Worm (Caenorhabditis elegans) whole organism, L4/young adult: Measurements from ENCODE around the gene nhr-19.

Experiments
- W03F9.2 ChIP-seq: fragments of 150-350 bp; optimal IDR thresholded peaks from 2 replicates; lab custom pipeline; 2014; ENCODE audit warnings: missing biosample characterization, missing genetic modification characterization
- him-1 ChIP-seq: sonication (generic microtip); optimal IDR thresholded peaks from 2 replicates; lab custom pipeline; 2016; ENCODE audit warnings: missing genotype, missing genetic modification reagents, missing genetic modification characterization, missing compliant biosample characterization

ce11 chrII:9601069-9601468, 4.3 kb downstream of the nhr-19 start:
- TF ChIP-seq him-1 = no peak
- TF ChIP-seq W03F9.2 (tag; lab: Kevin White, UChicago) = peak; percentile 29
